Fruit fly (Drosophila melanogaster) whole organism, embryonic: ENCODE results near the gene CG15034.

Experiments
- ATbp ChIP-seq: fragments of 200-800 bp; sonication (Bioruptor generic); optimal IDR thresholded peaks from 2 replicates; lab custom pipeline; 2017; ENCODE audit warnings: missing biosample characterization, mild to moderate bottlenecking, missing genetic modification characterization, missing genetic modification reagents
- B-H2 ChIP-seq: fragments of 200-800 bp; sonication (Bioruptor generic); optimal IDR thresholded peaks from 2 replicates; lab custom pipeline; 2018; ENCODE audit warnings: missing biosample characterization, mild to moderate bottlenecking, missing genetic modification characterization
- Bdp1 ChIP-seq: fragments of 200-800 bp; sonication (Bioruptor generic); optimal IDR thresholded peaks from 3 replicates; lab custom pipeline; 2016; ENCODE audit warnings: missing biosample characterization, missing genetic modification characterization
- CG10321 ChIP-seq: fragments of 200-800 bp; sonication (Bioruptor generic); IDR thresholded peaks from 2 replicates; pipeline ENCODE4 v1.3.6; 2022; ENCODE audit warnings: missing biosample characterization, missing genetic modification characterization
- CG10654 ChIP-seq: fragments of 200-800 bp; sonication (Bioruptor generic); optimal IDR thresholded peaks from 2 replicates; lab custom pipeline; 2016; ENCODE audit warnings: missing biosample characterization, missing genetic modification characterization
- CG13296 ChIP-seq: fragments of 200-800 bp; sonication (Bioruptor generic); optimal IDR thresholded peaks from 3 replicates; lab custom pipeline; 2018; ENCODE audit warnings: missing biosample characterization, mild to moderate bottlenecking, missing genetic modification characterization
- CG17328 ChIP-seq: fragments of 200-800 bp; sonication (Bioruptor generic); IDR thresholded peaks from 2 replicates; pipeline ENCODE4 v1.3.6; 2022; ENCODE audit warnings: missing biosample characterization, missing genetic modification characterization
- CG17385 ChIP-seq: fragments of 200-800 bp; sonication (Bioruptor generic); optimal IDR thresholded peaks from 3 replicates; lab custom pipeline; 2018; ENCODE audit warnings: missing biosample characterization, mild to moderate bottlenecking, missing genetic modification characterization
- CG18599 ChIP-seq: fragments of 200-800 bp; sonication (Bioruptor generic); optimal IDR thresholded peaks from 3 replicates; lab custom pipeline; 2017; ENCODE audit warnings: missing biosample characterization, missing genetic modification characterization, mild to moderate bottlenecking, moderate library complexity, missing genetic modification reagents
- CG2120 ChIP-seq: fragments of 200-800 bp; sonication (Bioruptor generic); optimal IDR thresholded peaks from 3 replicates; lab custom pipeline; 2016; ENCODE audit warnings: missing biosample characterization, missing genetic modification characterization
- CG30431 ChIP-seq: fragments of 200-800 bp; sonication (Bioruptor generic); optimal IDR thresholded peaks from 2 replicates; lab custom pipeline; 2017; ENCODE audit warnings: missing biosample characterization, missing genetic modification characterization
- CG4360 ChIP-seq: fragments of 200-800 bp; sonication (Bioruptor generic); IDR thresholded peaks from 2 replicates; pipeline ENCODE4 v1.3.6; 2022; ENCODE audit warnings: missing biosample characterization, missing genetic modification characterization
- CG4820 ChIP-seq: fragments of 200-800 bp; sonication (Bioruptor generic); optimal IDR thresholded peaks from 3 replicates; lab custom pipeline; 2016; ENCODE audit warnings: missing biosample characterization, missing genetic modification characterization
- CG5245 ChIP-seq: fragments of 200-800 bp; sonication (Bioruptor generic); optimal IDR thresholded peaks from 3 replicates; lab custom pipeline; 2016; ENCODE audit warnings: missing biosample characterization, missing genetic modification characterization
- CG7271 ChIP-seq: fragments of 200-800 bp; sonication (Bioruptor generic); optimal IDR thresholded peaks from 2 replicates; lab custom pipeline; 2018; ENCODE audit warnings: missing biosample characterization, mild to moderate bottlenecking, missing genetic modification characterization, moderate library complexity
- CG7928 ChIP-seq: fragments of 200-800 bp; sonication (Bioruptor generic); optimal IDR thresholded peaks from 2 replicates; lab custom pipeline; 2017; ENCODE audit warnings: missing biosample characterization, mild to moderate bottlenecking, missing genetic modification characterization
- CG9727 ChIP-seq: fragments of 200-800 bp; sonication (Bioruptor generic); optimal IDR thresholded peaks from 3 replicates; lab custom pipeline; 2017; ENCODE audit warnings: missing biosample characterization, mild to moderate bottlenecking, missing genetic modification characterization
- Chrac-16 ChIP-seq: fragments of 200-800 bp; sonication (Bioruptor generic); optimal IDR thresholded peaks from 3 replicates; lab custom pipeline; 2016; ENCODE audit warnings: missing biosample characterization, missing genetic modification characterization
- D19B ChIP-seq: fragments of 200-800 bp; sonication (Bioruptor generic); optimal IDR thresholded peaks from 2 replicates; lab custom pipeline; 2017; ENCODE audit warnings: missing biosample characterization, mild to moderate bottlenecking, missing genetic modification characterization
- Gsc ChIP-seq: fragments of 200-800 bp; sonication (Bioruptor generic); IDR thresholded peaks from 2 replicates; pipeline ENCODE4 v1.3.6; 2022; ENCODE audit warnings: missing biosample characterization, missing genetic modification characterization
- HHEX ChIP-seq: fragments of 200-800 bp; sonication (Bioruptor generic); optimal IDR thresholded peaks from 3 replicates; lab custom pipeline; 2017; ENCODE audit warnings: missing biosample characterization, mild to moderate bottlenecking, missing genetic modification characterization, missing genetic modification reagents
- HLH54F ChIP-seq: fragments of 200-800 bp; sonication (Bioruptor generic); optimal IDR thresholded peaks from 3 replicates; lab custom pipeline; 2016; ENCODE audit warnings: missing biosample characterization, missing genetic modification characterization
- MTF-1 ChIP-seq: fragments of 200-800 bp; sonication (Bioruptor generic); optimal IDR thresholded peaks from 2 replicates; lab custom pipeline; 2018; ENCODE audit warnings: missing biosample characterization, mild to moderate bottlenecking, missing genetic modification characterization, borderline replicate concordance
- Meics ChIP-seq: fragments of 200-800 bp; sonication (Bioruptor generic); optimal IDR thresholded peaks from 2 replicates; lab custom pipeline; 2017; ENCODE audit warnings: missing biosample characterization, mild to moderate bottlenecking, missing genetic modification characterization
- NC2β ChIP-seq: fragments of 200-800 bp; sonication (Bioruptor generic); optimal IDR thresholded peaks from 2 replicates; lab custom pipeline; 2016; ENCODE audit warnings: missing biosample characterization, missing genetic modification characterization
- Nf-YA ChIP-seq: fragments of 200-800 bp; sonication (Bioruptor generic); IDR thresholded peaks from 2 replicates; pipeline ENCODE4 v1.3.6; 2022; ENCODE audit warnings: missing biosample characterization, missing genetic modification characterization
- Scr ChIP-seq: fragments of 200-800 bp; sonication (Bioruptor generic); IDR thresholded peaks from 2 replicates; pipeline ENCODE4 v1.3.6; 2022; ENCODE audit warnings: missing biosample characterization, missing genetic modification characterization; ENCODE audit not compliant: partially characterized antibody
- Sox102F ChIP-seq: fragments of 200-800 bp; sonication (Bioruptor generic); optimal IDR thresholded peaks from 2 replicates; lab custom pipeline; 2018; ENCODE audit warnings: missing biosample characterization, mild to moderate bottlenecking, missing genetic modification characterization, moderate library complexity
- TFAM ChIP-seq: fragments of 200-800 bp; sonication (Bioruptor generic); optimal IDR thresholded peaks from 2 replicates; lab custom pipeline; 2017; ENCODE audit warnings: missing biosample characterization, missing genetic modification characterization, inconsistent platforms
- Usf ChIP-seq: fragments of 200-800 bp; sonication (Bioruptor generic); optimal IDR thresholded peaks from 2 replicates; lab custom pipeline; 2017; ENCODE audit warnings: missing genotype, missing biosample characterization, missing genetic modification characterization
- YL-1 ChIP-seq: fragments of 200-800 bp; sonication (Bioruptor generic); optimal IDR thresholded peaks from 3 replicates; lab custom pipeline; 2017; ENCODE audit warnings: missing biosample characterization, mild to moderate bottlenecking, missing genetic modification characterization
- cg ChIP-seq: fragments of 200-800 bp; sonication (Bioruptor generic); optimal IDR thresholded peaks from 3 replicates; lab custom pipeline; 2019; ENCODE audit warnings: missing biosample characterization, mild to moderate bottlenecking, missing genetic modification characterization, moderate library complexity
- dysf ChIP-seq: fragments of 200-800 bp; sonication (Bioruptor generic); IDR thresholded peaks from 3 replicates; pipeline ENCODE4 v1.3.6; 2022; ENCODE audit warnings: missing biosample characterization, missing genetic modification characterization
- fd3F ChIP-seq: fragments of 200-800 bp; sonication (Bioruptor generic); optimal IDR thresholded peaks from 2 replicates; lab custom pipeline; 2018; ENCODE audit warnings: missing biosample characterization, mild to moderate bottlenecking, missing genetic modification characterization, moderate library complexity
- fu2 ChIP-seq: fragments of 200-800 bp; sonication (Bioruptor generic); optimal IDR thresholded peaks from 2 replicates; lab custom pipeline; 2016; ENCODE audit warnings: missing biosample characterization, missing genetic modification characterization
- gro ChIP-seq: fragments of 200-800 bp; sonication (Bioruptor generic); optimal IDR thresholded peaks from 2 replicates; lab custom pipeline; 2016; ENCODE audit warnings: missing biosample characterization, missing genetic modification characterization
- gsb ChIP-seq: fragments of 200-800 bp; sonication (Bioruptor generic); IDR thresholded peaks from 2 replicates; pipeline ENCODE4 v1.3.6; 2022; ENCODE audit warnings: missing biosample characterization, missing genetic modification characterization
- ind ChIP-seq: fragments of 200-800 bp; sonication (Bioruptor generic); optimal IDR thresholded peaks from 3 replicates; lab custom pipeline; 2016; ENCODE audit warnings: missing biosample characterization, missing genetic modification characterization
- jing ChIP-seq: fragments of 200-800 bp; sonication (Bioruptor generic); optimal IDR thresholded peaks from 2 replicates; lab custom pipeline; 2018; ENCODE audit warnings: missing biosample characterization, mild to moderate bottlenecking, missing genetic modification characterization
- kah ChIP-seq: fragments of 200-800 bp; sonication (Bioruptor generic); optimal IDR thresholded peaks from 2 replicates; lab custom pipeline; 2018; ENCODE audit warnings: missing biosample characterization, mild to moderate bottlenecking, missing genetic modification characterization
- ken ChIP-seq: fragments of 200-800 bp; sonication (Bioruptor generic); IDR thresholded peaks from 3 replicates; pipeline ENCODE4 v1.3.6; 2022; ENCODE audit warnings: missing biosample characterization, missing genetic modification characterization
- mam ChIP-seq: fragments of 200-800 bp; sonication (Bioruptor generic); optimal IDR thresholded peaks from 3 replicates; lab custom pipeline; 2016; ENCODE audit warnings: missing biosample characterization, missing genetic modification characterization
- otp ChIP-seq: fragments of 200-800 bp; sonication (Bioruptor generic); IDR thresholded peaks from 3 replicates; pipeline ENCODE4, ENCODE4 v1.3.6; 2022; ENCODE audit warnings: missing biosample characterization, missing genetic modification characterization
- sc ChIP-seq, 3 experiments: fragments of >200 bp in 2 of 3; fragments of 200-800 bp in 1 of 3; sonication (Bioruptor generic) in 1 of 3; optimal IDR thresholded peaks; 2 replicates in 2 of 3; 3 replicates in 1 of 3; lab custom pipeline; 2017; ENCODE audit warnings: mild to moderate bottlenecking in 1 of 3, missing biosample characterization in 1 of 3, missing genetic modification characterization in 1 of 3, missing genetic modification reagents in 1 of 3
- sima ChIP-seq: fragments of 200-800 bp; sonication (Bioruptor generic); optimal IDR thresholded peaks from 2 replicates; lab custom pipeline; 2016; ENCODE audit warnings: missing biosample characterization, missing genetic modification characterization
- ssp ChIP-seq: fragments of 200-800 bp; sonication (Bioruptor generic); IDR thresholded peaks from 2 replicates; pipeline ENCODE4 v1.3.6; 2022; ENCODE audit warnings: missing biosample characterization, missing genetic modification characterization
- twi ChIP-seq: fragments of 200-800 bp; optimal IDR thresholded peaks from 2 replicates; lab custom pipeline; 2019; ENCODE audit warnings: missing biosample characterization, mild to moderate bottlenecking, missing genetic modification characterization, moderate library complexity
- zf30C ChIP-seq: fragments of 200-800 bp; sonication (Bioruptor generic); optimal IDR thresholded peaks from 3 replicates; lab custom pipeline; 2018; ENCODE audit warnings: missing biosample characterization, mild to moderate bottlenecking, missing genetic modification characterization

Gene CG15034

dm6 chrX:7336121-7336961, 11.0 kb downstream of the CG15034 start:
- TF ChIP-seq cg (GFP tag; lab: Kevin White, UChicago) = peak; percentile 88
- peak; percentile 62 for TF ChIP-seq CG4360 (GFP tag; lab: Robert Waterston, UW)
- TF ChIP-seq gro (GFP tag; lab: Kevin White, UChicago) = peak; percentile 31
- peak; percentile 71 for TF ChIP-seq ssp (GFP tag; lab: Robert Waterston, UW)
- peak; percentile 84 for TF ChIP-seq mam (GFP tag; lab: Kevin White, UChicago)
- peak; percentile 81 for TF ChIP-seq Nf-YA (GFP tag; lab: Robert Waterston, UW)
- peak; percentile 58; the same call in 1 of the 2 replicates for TF ChIP-seq CG10321 (GFP tag; lab: Robert Waterston, UW)
- peak; percentile 83 for TF ChIP-seq HHEX (GFP tag; lab: Kevin White, UChicago)
- TF ChIP-seq TFAM (GFP tag; lab: Kevin White, UChicago) = peak; percentile 67
- TF ChIP-seq ind (GFP tag; lab: Kevin White, UChicago) = peak; percentile 89
- TF ChIP-seq Meics (GFP tag; lab: Kevin White, UChicago) = peak; percentile 84
- TF ChIP-seq CG2120 (GFP tag; lab: Kevin White, UChicago) = peak; percentile 79
- TF ChIP-seq CG17385 (GFP tag; lab: Kevin White, UChicago) = peak; percentile 83
- peak; percentile 87 for TF ChIP-seq CG5245
- TF ChIP-seq CG9727 (GFP tag; lab: Kevin White, UChicago) = peak; percentile 83
- peak; percentile 71 for TF ChIP-seq fu2 (GFP tag; lab: Kevin White, UChicago)
- peak; percentile 94 for TF ChIP-seq ATbp (GFP tag; lab: Kevin White, UChicago)
- peak; percentile 90 for TF ChIP-seq CG18599 (GFP tag; lab: Kevin White, UChicago)
- peak; percentile 52 for TF ChIP-seq CG7271 (tag; lab: Kevin White, UChicago)
- peak; percentile 91 for TF ChIP-seq dysf (GFP tag; lab: Robert Waterston, UW)
- no peak for TF ChIP-seq sc (optimal IDR thresholded peaks at IDR 0.05; lab: Kevin White, UChicago)
- peak; percentile 92 for TF ChIP-seq sc (GFP tag; optimal IDR thresholded peaks at IDR 0.05; lab: Kevin White, UChicago)
- peak; percentile 80 for TF ChIP-seq HLH54F (GFP tag; lab: Kevin White, UChicago)
- TF ChIP-seq Bdp1 (GFP tag; lab: Kevin White, UChicago) = peak; percentile 77
- TF ChIP-seq ken (GFP tag; lab: Robert Waterston, UW) = peak; percentile 87
- TF ChIP-seq NC2β (GFP tag; lab: Kevin White, UChicago) = peak; percentile 94
- peak; percentile 82 for TF ChIP-seq Usf (GFP tag; lab: Kevin White, UChicago)
- peak; percentile 76 for TF ChIP-seq fd3F (GFP tag; lab: Kevin White, UChicago)
- peak; percentile 89 for TF ChIP-seq CG10654 (GFP tag; lab: Kevin White, UChicago)
- peak; percentile 30 for TF ChIP-seq CG7928
- TF ChIP-seq B-H2 = peak; percentile 20
- peak; percentile 85 for TF ChIP-seq CG13296 (GFP tag; lab: Kevin White, UChicago)
- peak; percentile 59 for TF ChIP-seq D19B (GFP tag; lab: Kevin White, UChicago)
- TF ChIP-seq kah (GFP tag; lab: Kevin White, UChicago) = peak; percentile 78
- peak; percentile 91 for TF ChIP-seq CG17328 (GFP tag; lab: Robert Waterston, UW)
- peak; percentile 52 for TF ChIP-seq gsb (GFP tag; lab: Robert Waterston, UW)
- TF ChIP-seq Chrac-16 = peak; percentile 93
- TF ChIP-seq CG30431 = peak; percentile 90
- peak; percentile 10 for TF ChIP-seq YL-1
- TF ChIP-seq jing (GFP tag; lab: Kevin White, UChicago) = peak; percentile 91
- TF ChIP-seq Gsc (GFP tag; lab: Robert Waterston, UW) = peak; percentile 68
- TF ChIP-seq twi (tag; lab: Kevin White, UChicago) = peak; percentile 85
- TF ChIP-seq zf30C (GFP tag; lab: Kevin White, UChicago) = no peak
- peak; percentile 88 for TF ChIP-seq MTF-1 (GFP tag; lab: Kevin White, UChicago)
- peak; percentile 64 for TF ChIP-seq sima (GFP tag; lab: Kevin White, UChicago)
- no peak for TF ChIP-seq Scr
- TF ChIP-seq otp (GFP tag; lab: Robert Waterston, UW) = peak; percentile 75
- TF ChIP-seq Sox102F = peak; percentile 95
- TF ChIP-seq CG4820 = peak; percentile 88
